Fruit fly (Drosophila melanogaster) whole organism, embryonic: ENCODE results near the gene RpL28.

Source experiments
- B-H2 ChIP-seq: fragments of 200-800 bp; sonication (Bioruptor generic); optimal IDR thresholded peaks from 2 replicates; lab custom pipeline; 2018; ENCODE audit warnings: missing biosample characterization, mild to moderate bottlenecking, missing genetic modification characterization
- Bgb ChIP-seq: fragments of 200-800 bp; sonication (Bioruptor generic); IDR thresholded peaks from 2 replicates; pipeline ENCODE4 v1.3.6; 2022; ENCODE audit warnings: missing biosample characterization, missing genetic modification characterization; ENCODE audit not compliant: partially characterized antibody
- Bteb2 ChIP-seq: fragments of 200-800 bp; sonication (Bioruptor generic); optimal IDR thresholded peaks from 2 replicates; lab custom pipeline; 2016; ENCODE audit warnings: missing biosample characterization, missing genetic modification characterization
- CG12391 ChIP-seq: fragments of 200-800 bp; sonication (Bioruptor generic); optimal IDR thresholded peaks from 3 replicates; lab custom pipeline; 2018; ENCODE audit warnings: missing biosample characterization, mild to moderate bottlenecking, missing genetic modification characterization, moderate library complexity
- CG12769 ChIP-seq: fragments of 200-800 bp; sonication (Bioruptor generic); optimal IDR thresholded peaks from 2 replicates; lab custom pipeline; 2019; ENCODE audit warnings: missing biosample characterization, mild to moderate bottlenecking, missing genetic modification characterization, moderate library complexity
- CG13287 ChIP-seq: fragments of 200-800 bp; sonication (Bioruptor generic); IDR thresholded peaks from 2 replicates; pipeline ENCODE4 v1.3.6; 2022; ENCODE audit warnings: missing biosample characterization, missing genetic modification characterization; ENCODE audit not compliant: partially characterized antibody
- CG17359 ChIP-seq: fragments of 200-800 bp; sonication (Bioruptor generic); optimal IDR thresholded peaks from 3 replicates; lab custom pipeline; 2018; ENCODE audit warnings: missing biosample characterization, mild to moderate bottlenecking, missing genetic modification characterization, moderate library complexity
- CG17802 ChIP-seq: fragments of 200-800 bp; sonication (Bioruptor generic); optimal IDR thresholded peaks from 2 replicates; lab custom pipeline; 2018; ENCODE audit warnings: missing biosample characterization, mild to moderate bottlenecking, missing genetic modification characterization, moderate library complexity
- CG2202 ChIP-seq: fragments of 200-800 bp; sonication (Bioruptor generic); optimal IDR thresholded peaks from 2 replicates; lab custom pipeline; 2018; ENCODE audit warnings: missing biosample characterization, mild to moderate bottlenecking, missing genetic modification characterization
- CG2712 ChIP-seq: fragments of 200-800 bp; optimal IDR thresholded peaks from 3 replicates; lab custom pipeline; 2019; ENCODE audit warnings: missing biosample characterization, mild to moderate bottlenecking, missing genetic modification characterization, moderate library complexity
- CG3065 ChIP-seq: fragments of 200-800 bp; sonication (Bioruptor generic); optimal IDR thresholded peaks from 2 replicates; lab custom pipeline; 2016; ENCODE audit warnings: missing biosample characterization, missing genetic modification characterization
- CG34224 ChIP-seq: fragments of 200-800 bp; sonication (Bioruptor generic); IDR thresholded peaks from 3 replicates; pipeline ENCODE4 v1.3.6; 2022; ENCODE audit warnings: missing biosample characterization, missing genetic modification characterization; ENCODE audit not compliant: partially characterized antibody
- CG34422 ChIP-seq: fragments of 200-800 bp; sonication (Bioruptor generic); IDR thresholded peaks from 3 replicates; pipeline ENCODE4 v1.3.6; 2022; ENCODE audit warnings: missing biosample characterization, missing genetic modification characterization
- CG3726 ChIP-seq: fragments of 200-800 bp; sonication (Bioruptor generic); IDR thresholded peaks from 3 replicates; pipeline ENCODE4, ENCODE4 v1.3.6; 2022; ENCODE audit warnings: missing biosample characterization, missing genetic modification characterization
- CG4617 ChIP-seq: fragments of 200-800 bp; sonication (Bioruptor generic); optimal IDR thresholded peaks from 3 replicates; lab custom pipeline; 2016; ENCODE audit warnings: missing biosample characterization, missing genetic modification characterization, borderline replicate concordance
- CG5245 ChIP-seq: fragments of 200-800 bp; sonication (Bioruptor generic); optimal IDR thresholded peaks from 3 replicates; lab custom pipeline; 2016; ENCODE audit warnings: missing biosample characterization, missing genetic modification characterization
- CG6854 ChIP-seq: fragments of 200-800 bp; sonication (Bioruptor generic); optimal IDR thresholded peaks from 3 replicates; lab custom pipeline; 2017; ENCODE audit warnings: missing biosample characterization, mild to moderate bottlenecking, missing genetic modification characterization
- CG7928 ChIP-seq: fragments of 200-800 bp; sonication (Bioruptor generic); optimal IDR thresholded peaks from 2 replicates; lab custom pipeline; 2017; ENCODE audit warnings: missing biosample characterization, mild to moderate bottlenecking, missing genetic modification characterization
- CG9727 ChIP-seq: fragments of 200-800 bp; sonication (Bioruptor generic); optimal IDR thresholded peaks from 3 replicates; lab custom pipeline; 2017; ENCODE audit warnings: missing biosample characterization, mild to moderate bottlenecking, missing genetic modification characterization
- CG9817 ChIP-seq: fragments of 200-800 bp; sonication (Bioruptor generic); optimal IDR thresholded peaks from 2 replicates; lab custom pipeline; 2018; ENCODE audit warnings: missing biosample characterization, mild to moderate bottlenecking, missing genetic modification characterization, moderate library complexity
- CG9876 ChIP-seq: fragments of 200-800 bp; sonication (Bioruptor generic); optimal IDR thresholded peaks from 2 replicates; lab custom pipeline; 2016; ENCODE audit warnings: missing biosample characterization, missing genetic modification characterization
- CrebB ChIP-seq: fragments of 200-800 bp; sonication (Bioruptor generic); optimal IDR thresholded peaks from 3 replicates; lab custom pipeline; 2018; ENCODE audit warnings: missing biosample characterization, mild to moderate bottlenecking, missing genetic modification characterization
- Dad ChIP-seq: fragments of 200-800 bp; sonication (Bioruptor generic); optimal IDR thresholded peaks from 3 replicates; lab custom pipeline; 2016; ENCODE audit warnings: missing biosample characterization, missing genetic modification characterization
- ERR ChIP-seq: fragments of 200-800 bp; sonication (Bioruptor generic); optimal IDR thresholded peaks from 2 replicates; lab custom pipeline; 2016; ENCODE audit warnings: missing biosample characterization, missing genetic modification characterization
- Ets97D ChIP-seq: fragments of 200-800 bp; sonication (Bioruptor generic); optimal IDR thresholded peaks from 3 replicates; lab custom pipeline; 2016; ENCODE audit warnings: missing biosample characterization, missing genetic modification characterization
- HHEX ChIP-seq: fragments of 200-800 bp; sonication (Bioruptor generic); optimal IDR thresholded peaks from 3 replicates; lab custom pipeline; 2017; ENCODE audit warnings: missing biosample characterization, mild to moderate bottlenecking, missing genetic modification characterization, missing genetic modification reagents
- Hr3 ChIP-seq: fragments of 200-800 bp; sonication (Bioruptor generic); optimal IDR thresholded peaks from 3 replicates; lab custom pipeline; 2016; ENCODE audit warnings: missing biosample characterization, missing genetic modification characterization
- Myb ChIP-seq: fragments of 200-800 bp; sonication (Bioruptor generic); optimal IDR thresholded peaks from 2 replicates; lab custom pipeline; 2016; ENCODE audit warnings: missing biosample characterization, missing genetic modification characterization
- NFAT ChIP-seq: fragments of 200-800 bp; sonication (Bioruptor generic); IDR thresholded peaks from 2 replicates; pipeline ENCODE4 v1.3.6; 2022; ENCODE audit warnings: missing biosample characterization, missing genetic modification characterization
- Trl ChIP-seq, 3 experiments: fragments of >200 bp in 2 of 3; fragments of 200-800 bp in 1 of 3; sonication (Bioruptor generic) in 1 of 3; optimal IDR thresholded peaks; 2 replicates in 1 of 3; 3 replicates in 2 of 3; lab custom pipeline; 2016 to 2017; ENCODE audit warnings: missing biosample characterization in 1 of 3, missing genetic modification characterization in 1 of 3
- Xbp1 ChIP-seq: fragments of 200-800 bp; sonication (Bioruptor generic); optimal IDR thresholded peaks from 3 replicates; lab custom pipeline; 2016; ENCODE audit warnings: missing biosample characterization, mild to moderate bottlenecking, missing genetic modification characterization
- ash1 ChIP-seq: fragments of 200-800 bp; sonication (Bioruptor generic); optimal IDR thresholded peaks from 2 replicates; lab custom pipeline; 2018; ENCODE audit warnings: missing biosample characterization, mild to moderate bottlenecking, missing genetic modification characterization
- cas ChIP-seq: fragments of 200-800 bp; sonication (Bioruptor generic); IDR thresholded peaks from 2 replicates; pipeline ENCODE4 v1.3.6; 2022; ENCODE audit warnings: missing biosample characterization, missing genetic modification characterization
- caup ChIP-seq: fragments of 200-800 bp; sonication (Bioruptor generic); optimal IDR thresholded peaks from 3 replicates; lab custom pipeline; 2017; ENCODE audit warnings: missing biosample characterization, mild to moderate bottlenecking, missing genetic modification characterization, moderate library complexity; ENCODE audit not compliant: severe bottlenecking
- dpn ChIP-seq, 2 experiments: fragments of 200-800 bp; sonication (Bioruptor generic); optimal IDR thresholded peaks; 3 replicates each; lab custom pipeline; 2016; ENCODE audit warnings: missing biosample characterization in 2 of 2, missing genetic modification characterization in 2 of 2
- hb ChIP-seq: fragments of 200-800 bp; sonication (Bioruptor generic); IDR thresholded peaks from 3 replicates; pipeline ENCODE4 v1.3.6; 2022; ENCODE audit warnings: missing biosample characterization, missing genetic modification characterization; ENCODE audit not compliant: partially characterized antibody
- her ChIP-seq: fragments of 200-800 bp; sonication (Bioruptor generic); optimal IDR thresholded peaks from 2 replicates; lab custom pipeline; 2016; ENCODE audit warnings: missing biosample characterization, missing genetic modification characterization
- hkb ChIP-seq, 2 experiments: fragments of 200-800 bp in 1 of 2; fragments of >200 bp in 1 of 2; sonication (Bioruptor generic) in 1 of 2; IDR thresholded peaks in 1 of 2; optimal IDR thresholded peaks in 1 of 2; 2 replicates each; pipeline versions ENCODE4 v1.3.6 to Lab custom; 2017 to 2022; ENCODE audit warnings: missing biosample characterization in 1 of 2, missing genetic modification characterization in 1 of 2
- lab ChIP-seq: fragments of 200-800 bp; sonication (Bioruptor generic); optimal IDR thresholded peaks from 3 replicates; lab custom pipeline; 2017; ENCODE audit warnings: missing biosample characterization, missing genetic modification characterization, mild to moderate bottlenecking, moderate library complexity, missing genetic modification reagents
- maf-S ChIP-seq: fragments of 200-800 bp; sonication (Bioruptor generic); optimal IDR thresholded peaks from 2 replicates; lab custom pipeline; 2016; ENCODE audit warnings: missing biosample characterization, missing genetic modification characterization
- nom ChIP-seq: fragments of 200-800 bp; sonication (Bioruptor generic); optimal IDR thresholded peaks from 2 replicates; lab custom pipeline; 2017; ENCODE audit warnings: missing biosample characterization, missing genetic modification characterization, mild to moderate bottlenecking, moderate library complexity, missing genetic modification reagents
- pb ChIP-seq: fragments of 200-800 bp; sonication (Bioruptor generic); optimal IDR thresholded peaks from 3 replicates; lab custom pipeline; 2016; ENCODE audit warnings: missing biosample characterization, missing genetic modification characterization
- pfk ChIP-seq: fragments of 200-800 bp; sonication (Bioruptor generic); optimal IDR thresholded peaks from 2 replicates; lab custom pipeline; 2018; ENCODE audit warnings: missing biosample characterization, mild to moderate bottlenecking, missing genetic modification characterization, moderate library complexity
- phol ChIP-seq: fragments of 200-800 bp; sonication (Bioruptor generic); optimal IDR thresholded peaks from 3 replicates; lab custom pipeline; 2018; ENCODE audit warnings: missing biosample characterization, mild to moderate bottlenecking, missing genetic modification characterization, moderate library complexity
- pum ChIP-seq: fragments of 200-800 bp; sonication (Bioruptor generic); optimal IDR thresholded peaks from 2 replicates; lab custom pipeline; 2016; ENCODE audit warnings: missing biosample characterization, missing genetic modification characterization
- stc ChIP-seq: fragments of 200-800 bp; sonication (Bioruptor generic); IDR thresholded peaks from 2 replicates; pipeline ENCODE4 v1.3.6; 2022; ENCODE audit warnings: missing biosample characterization, missing genetic modification characterization
- zen ChIP-seq: fragments of 200-800 bp; sonication (Bioruptor generic); optimal IDR thresholded peaks from 3 replicates; lab custom pipeline; 2018; ENCODE audit warnings: missing biosample characterization, mild to moderate bottlenecking, missing genetic modification characterization, moderate library complexity

Gene RpL28

DNA sequence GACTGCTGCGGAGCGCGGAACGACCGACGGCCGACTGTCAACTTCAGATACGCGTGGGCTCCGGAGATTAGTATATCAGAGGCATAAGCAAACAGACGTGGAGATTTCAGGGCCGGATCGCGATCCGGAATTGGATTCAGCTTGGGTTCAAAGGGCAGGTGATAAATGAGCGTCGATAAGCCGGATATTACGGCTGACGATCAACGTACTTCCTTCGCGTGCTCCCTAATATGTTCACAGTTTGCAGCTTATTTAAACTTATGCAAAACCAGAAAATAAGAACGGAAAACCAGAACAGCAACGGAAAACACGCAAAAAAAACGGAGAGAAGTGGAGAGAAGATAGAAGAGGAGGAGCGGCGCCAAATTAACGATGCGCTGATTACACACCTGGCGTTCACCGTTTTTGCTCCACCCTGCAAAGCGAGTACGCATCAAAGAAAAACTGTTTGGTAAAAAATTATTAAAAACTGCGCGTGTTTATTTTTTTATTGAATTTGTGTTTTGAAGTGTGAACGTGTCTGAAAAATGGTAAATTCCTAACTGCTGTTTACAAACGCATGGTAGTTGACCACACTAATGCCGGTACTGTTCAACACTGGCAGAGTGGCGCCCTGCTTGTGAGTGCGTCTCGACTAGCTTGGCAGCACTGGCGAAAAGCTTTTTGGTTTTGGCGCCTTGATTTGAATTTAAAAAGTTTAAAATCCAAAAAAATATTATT is 16.4 kb upstream of the RpL28 start, which contains the start of gene CG17746 (continued):
- peak; percentile 84 for TF ChIP-seq hkb (optimal IDR thresholded peaks at IDR 0.05; lab: Kevin White, UChicago)
- TF ChIP-seq hkb (GFP tag; IDR thresholded peaks at IDR 0.05; lab: Robert Waterston, UW) = no peak
- peak; percentile 14 for TF ChIP-seq pb (GFP tag; lab: Kevin White, UChicago)
- TF ChIP-seq CG34422 (GFP tag; lab: Robert Waterston, UW) = peak; percentile 59; the same call in 1 of the 3 replicates
- no peak for TF ChIP-seq stc (GFP tag; lab: Robert Waterston, UW)
- peak; percentile 91 for TF ChIP-seq CG4617
- no peak for TF ChIP-seq CG2202 (tag; lab: Kevin White, UChicago)
- TF ChIP-seq CG9727 (GFP tag; lab: Kevin White, UChicago) = no peak
- peak; percentile 22; the same call in 1 of the 3 replicates for TF ChIP-seq hb (GFP tag; lab: Robert Waterston, UW)
- peak; percentile 41 for TF ChIP-seq Hr3
- peak; percentile 41 for TF ChIP-seq CG7928 (GFP tag; lab: Kevin White, UChicago)
- peak; percentile 18 for TF ChIP-seq caup (GFP tag; lab: Kevin White, UChicago)
- peak; percentile 18 for TF ChIP-seq pum (GFP tag; lab: Kevin White, UChicago)
- peak; percentile 45 for TF ChIP-seq Bteb2
- TF ChIP-seq maf-S (GFP tag; lab: Kevin White, UChicago) = peak; percentile 59
- TF ChIP-seq her (GFP tag; lab: Kevin White, UChicago) = peak; percentile 53
- TF ChIP-seq CG12769 = no peak
- TF ChIP-seq CG9817 (tag; lab: Kevin White, UChicago) = peak; percentile 36
- TF ChIP-seq CG13287 (GFP tag; lab: Robert Waterston, UW) = peak; percentile 72
- peak; percentile 32 for TF ChIP-seq CG12391 (tag; lab: Kevin White, UChicago)
- TF ChIP-seq CG6854 (GFP tag; lab: Kevin White, UChicago) = no peak
- peak; percentile 59; the same call in 2 of the 3 replicates for TF ChIP-seq CG34224 (GFP tag; lab: Robert Waterston, UW)
- TF ChIP-seq Myb (GFP tag; lab: Kevin White, UChicago) = peak; percentile 79
- TF ChIP-seq Dad (GFP tag; lab: Kevin White, UChicago) = peak; percentile 41
- peak; percentile 50 for TF ChIP-seq ERR (GFP tag; lab: Kevin White, UChicago)
- TF ChIP-seq Ets97D (GFP tag; lab: Kevin White, UChicago) = peak; percentile 90
- peak; percentile 15 for TF ChIP-seq CrebB (tag; lab: Kevin White, UChicago)
- TF ChIP-seq phol = peak; percentile 55
- TF ChIP-seq NFAT (GFP tag; lab: Robert Waterston, UW) = peak; percentile 55; the same call in 1 of the 2 replicates
- peak; percentile 40 for TF ChIP-seq lab (GFP tag; lab: Kevin White, UChicago)
- TF ChIP-seq Bgb (GFP tag; lab: Robert Waterston, UW) = peak; percentile 58
- TF ChIP-seq cas = peak; percentile 33; the same call in 1 of the 2 replicates
- no peak for TF ChIP-seq CG5245 (GFP tag; lab: Kevin White, UChicago)
- no peak for TF ChIP-seq pfk (GFP tag; lab: Kevin White, UChicago)
- peak; percentile 50 for TF ChIP-seq CG17802 (tag; lab: Kevin White, UChicago)
- peak; percentile 38 for TF ChIP-seq Xbp1 (GFP tag; lab: Kevin White, UChicago)
- peak; percentile 43 to 61 for TF ChIP-seq dpn (GFP tag; optimal IDR thresholded peaks at IDR 0.05; lab: Kevin White, UChicago)
- TF ChIP-seq CG9876 (GFP tag; lab: Kevin White, UChicago) = peak; percentile 47
- TF ChIP-seq CG3065 (GFP tag; lab: Kevin White, UChicago) = no peak
- peak; percentile 67 for TF ChIP-seq B-H2
- TF ChIP-seq HHEX (GFP tag; lab: Kevin White, UChicago) = no peak
- no peak for TF ChIP-seq ash1 (GFP tag; lab: Kevin White, UChicago)
- no peak for TF ChIP-seq CG3726 (GFP tag; lab: Robert Waterston, UW)
- peak; percentile 21 for TF ChIP-seq CG17359 (tag; lab: Kevin White, UChicago)
- peak; percentile 57 for TF ChIP-seq nom (GFP tag; lab: Kevin White, UChicago)
- TF ChIP-seq zen (tag; lab: Kevin White, UChicago) = peak; percentile 21
- TF ChIP-seq Trl (optimal IDR thresholded peaks at IDR 0.05; lab: Kevin White, UChicago) = peak in 1 of 2 experiments; percentile 10
- TF ChIP-seq Trl (GFP tag; optimal IDR thresholded peaks at IDR 0.05; lab: Kevin White, UChicago) = peak; percentile 38
- TF ChIP-seq CG2712 (tag; lab: Kevin White, UChicago) = peak; percentile 56
